Worm (Caenorhabditis elegans) whole organism, L3 larva: ENCODE results near the gene swp-1.
A peak's percentile ranks its signal among the peaks of the same experiment; 100 is the strongest.

Experiments
- R02D3.7 ChIP-seq: fragments of 150-350 bp; optimal IDR thresholded peaks from 2 replicates; lab custom pipeline; 2014; ENCODE audit warnings: missing biosample characterization, missing genetic modification characterization
- ama-1 ChIP-seq: fragments of 150-350 bp; optimal IDR thresholded peaks from 2 replicates; lab custom pipeline; 2018
- ceh-16 ChIP-seq: sonication (generic microtip); optimal IDR thresholded peaks from 2 replicates; lab custom pipeline; 2017; ENCODE audit warnings: missing biosample characterization, missing genetic modification characterization
- ceh-82 ChIP-seq: fragments of 150-350 bp; optimal IDR thresholded peaks from 2 replicates; lab custom pipeline; 2014; ENCODE audit warnings: missing biosample characterization, missing genetic modification characterization
- ceh-9 ChIP-seq: sonication (generic microtip); optimal IDR thresholded peaks from 2 replicates; lab custom pipeline; 2018; ENCODE audit warnings: missing biosample characterization, missing genetic modification characterization
- elt-1 ChIP-seq: fragments of 150-350 bp; optimal IDR thresholded peaks from 2 replicates; lab custom pipeline; 2014; ENCODE audit warnings: missing biosample characterization, missing genetic modification characterization
- elt-2 ChIP-seq: sonication (generic microtip); optimal IDR thresholded peaks from 2 replicates; lab custom pipeline; 2016; ENCODE audit warnings: missing genetic modification reagents, mild to moderate bottlenecking, missing genetic modification characterization, missing compliant biosample characterization
- elt-3 ChIP-seq, 3 experiments: fragments of 150-350 bp in 1 of 3; sonication (generic microtip) in 2 of 3; optimal IDR thresholded peaks; 2 replicates in 2 of 3; 4 replicates in 1 of 3; lab custom pipeline; 2014 to 2017; ENCODE audit warnings: missing biosample characterization in 3 of 3, missing genetic modification characterization in 3 of 3
- eor-1 ChIP-seq, 2 experiments: fragments of 150-350 bp; optimal IDR thresholded peaks; 2 replicates each; lab custom pipeline; 2014 to 2018; ENCODE audit warnings: missing biosample characterization in 2 of 2, missing genetic modification characterization in 2 of 2
- fkh-10 ChIP-seq: sonication (generic microtip); optimal IDR thresholded peaks from 2 replicates; lab custom pipeline; 2017; ENCODE audit warnings: missing biosample characterization, missing genetic modification reagents, missing genetic modification characterization
- fkh-2 ChIP-seq: fragments of 150-350 bp; optimal IDR thresholded peaks from 2 replicates; lab custom pipeline; 2014; ENCODE audit warnings: missing biosample characterization, missing genetic modification reagents, missing genetic modification characterization
- fos-1 ChIP-seq: fragments of 150-350 bp; optimal IDR thresholded peaks from 2 replicates; lab custom pipeline; 2014; ENCODE audit warnings: missing biosample characterization, missing genetic modification characterization
- hmg-11 ChIP-seq: sonication (generic microtip); optimal IDR thresholded peaks from 2 replicates; lab custom pipeline; 2016; ENCODE audit warnings: missing genetic modification characterization, missing compliant biosample characterization
- jun-1 ChIP-seq: fragments of 150-350 bp; optimal IDR thresholded peaks from 2 replicates; lab custom pipeline; 2014; ENCODE audit warnings: missing biosample characterization, missing genetic modification reagents, missing genetic modification characterization
- lin-39 ChIP-seq: fragments of 150-350 bp; optimal IDR thresholded peaks from 2 replicates; lab custom pipeline; 2018; ENCODE audit warnings: missing biosample characterization, missing genetic modification reagents, missing genetic modification characterization
- mdl-1 ChIP-seq: fragments of 150-350 bp; optimal IDR thresholded peaks from 2 replicates; lab custom pipeline; 2014; ENCODE audit warnings: missing biosample characterization, missing genetic modification characterization
- nfya-1 ChIP-seq: sonication (generic microtip); optimal IDR thresholded peaks from 2 replicates; lab custom pipeline; 2017; ENCODE audit warnings: missing genetic modification characterization, mild to moderate bottlenecking, missing compliant biosample characterization, antibody characterized with exemption, moderate library complexity; ENCODE audit not compliant: insufficient read depth
- nhr-11 ChIP-seq: fragments of 150-350 bp; optimal IDR thresholded peaks from 2 replicates; lab custom pipeline; 2014; ENCODE audit warnings: missing biosample characterization, missing genetic modification characterization
- nhr-23 ChIP-seq: fragments of 150-350 bp; optimal IDR thresholded peaks from 2 replicates; lab custom pipeline; 2014; ENCODE audit warnings: missing biosample characterization, missing genetic modification reagents, missing genetic modification characterization
- nhr-237 ChIP-seq: fragments of 150-350 bp; optimal IDR thresholded peaks from 2 replicates; lab custom pipeline; 2014; ENCODE audit warnings: missing biosample characterization, missing genetic modification characterization
- nhr-25 ChIP-seq: sonication (generic microtip); optimal IDR thresholded peaks from 2 replicates; lab custom pipeline; 2017; ENCODE audit warnings: missing biosample characterization, missing genetic modification characterization
- nhr-28 ChIP-seq: fragments of 150-350 bp; optimal IDR thresholded peaks from 2 replicates; lab custom pipeline; 2014; ENCODE audit warnings: missing biosample characterization, missing genetic modification characterization
- nhr-67 ChIP-seq: fragments of 150-350 bp; optimal IDR thresholded peaks from 2 replicates; lab custom pipeline; 2014; ENCODE audit warnings: missing biosample characterization, missing genetic modification characterization
- nhr-76 ChIP-seq: fragments of 150-350 bp; sonication (generic microtip); optimal IDR thresholded peaks from 5 replicates; lab custom pipeline; 2014; ENCODE audit warnings: missing biosample characterization, missing genetic modification characterization
- nhr-77 ChIP-seq: fragments of 150-350 bp; optimal IDR thresholded peaks from 2 replicates; lab custom pipeline; 2014; ENCODE audit warnings: missing biosample characterization, missing genetic modification characterization
- pha-4 ChIP-seq: fragments of 150-350 bp; optimal IDR thresholded peaks from 2 replicates; lab custom pipeline; 2014; ENCODE audit warnings: missing biosample characterization, missing genetic modification reagents, missing genetic modification characterization
- snpc-4 ChIP-seq: fragments of 150-350 bp; optimal IDR thresholded peaks from 2 replicates; lab custom pipeline; 2014; ENCODE audit warnings: missing biosample characterization, missing genetic modification characterization
- tbx-2 ChIP-seq: sonication (generic microtip); optimal IDR thresholded peaks from 2 replicates; lab custom pipeline; 2016; ENCODE audit warnings: mild to moderate bottlenecking, missing genetic modification characterization, missing compliant biosample characterization
- unc-62 ChIP-seq: fragments of 150-350 bp; sonication (generic microtip); optimal IDR thresholded peaks from 4 replicates; lab custom pipeline; 2014; ENCODE audit warnings: missing biosample characterization, missing genetic modification reagents, missing genetic modification characterization
- zag-1 ChIP-seq: fragments of 150-350 bp; optimal IDR thresholded peaks from 2 replicates; lab custom pipeline; 2014; ENCODE audit warnings: missing biosample characterization, missing genetic modification characterization
- ztf-11 ChIP-seq: fragments of 150-350 bp; optimal IDR thresholded peaks from 2 replicates; lab custom pipeline; 2014; ENCODE audit warnings: missing biosample characterization, missing genetic modification characterization
- ztf-4 ChIP-seq: fragments of 150-350 bp; optimal IDR thresholded peaks from 2 replicates; lab custom pipeline; 2014; ENCODE audit warnings: missing biosample characterization, missing genetic modification characterization

The swp-1 gene

DNA sequence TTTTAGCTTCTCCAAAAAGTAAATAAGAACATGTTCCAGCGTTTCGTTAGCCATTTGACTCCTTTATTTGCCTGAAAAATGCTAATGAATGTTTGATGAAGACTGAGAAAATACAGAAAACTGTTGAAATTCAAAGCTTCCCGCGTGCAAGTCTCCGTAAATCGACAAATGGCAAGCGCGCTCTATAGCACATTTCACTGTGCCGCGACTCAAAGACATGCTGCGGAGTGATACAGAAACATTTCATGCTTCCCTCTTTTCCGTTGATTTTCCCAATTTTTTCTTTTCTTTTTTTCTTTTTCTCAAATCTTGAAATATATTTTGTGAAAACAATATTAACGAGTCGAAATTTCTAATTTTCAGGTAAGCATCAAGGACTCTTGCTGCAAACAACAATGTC, 26.4 kb downstream of the swp-1 start, which contains the start of the genes ska-3 and rps-12 (continued):
- TF ChIP-seq fkh-2 (tag; lab: Kevin White, UChicago) (peak; percentile 54), nhr-23 (peak; percentile 100), nhr-76 (tag; lab: Kevin White, UChicago) (peak; percentile 69), eor-1 (tag; optimal IDR thresholded peaks at IDR 0.05; lab: Kevin White, UChicago) (no peak), jun-1 (tag; lab: Kevin White, UChicago) (peak; percentile 98)

DNA sequence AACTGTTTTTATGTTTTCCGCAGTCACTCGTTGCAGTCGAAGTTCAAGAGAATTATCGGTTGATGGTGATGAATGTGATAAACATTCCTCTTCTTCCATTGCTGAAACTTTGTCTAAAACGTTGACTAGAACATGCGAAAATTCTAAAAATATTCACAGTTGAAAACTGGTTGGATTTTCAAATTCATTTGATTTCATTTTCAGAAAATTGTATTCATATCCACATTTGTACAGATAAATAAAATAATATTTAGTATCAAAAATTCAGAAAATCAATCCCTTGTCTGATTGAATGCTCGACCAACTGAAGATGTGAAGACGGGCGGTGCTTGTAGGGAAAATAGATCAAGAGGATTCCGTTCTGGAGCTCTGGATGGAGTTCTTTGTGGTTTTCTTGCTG, 27.5 kb downstream of the swp-1 start, which contains the start of gene F54E7.9:
TSS of gene F54E7.9 (minus strand) at position 101 of the 400 bp plus-strand sequence.
- TF ChIP-seq ceh-9 (tag; lab: Kevin White, UChicago) (no peak), tbx-2 (tag; lab: Kevin White, UChicago) (no peak), nhr-28 (tag; lab: Kevin White, UChicago) (no peak), ztf-11 (no peak), nhr-67 (no peak), R02D3.7 (tag; lab: Kevin White, UChicago) (no peak)

DNA sequence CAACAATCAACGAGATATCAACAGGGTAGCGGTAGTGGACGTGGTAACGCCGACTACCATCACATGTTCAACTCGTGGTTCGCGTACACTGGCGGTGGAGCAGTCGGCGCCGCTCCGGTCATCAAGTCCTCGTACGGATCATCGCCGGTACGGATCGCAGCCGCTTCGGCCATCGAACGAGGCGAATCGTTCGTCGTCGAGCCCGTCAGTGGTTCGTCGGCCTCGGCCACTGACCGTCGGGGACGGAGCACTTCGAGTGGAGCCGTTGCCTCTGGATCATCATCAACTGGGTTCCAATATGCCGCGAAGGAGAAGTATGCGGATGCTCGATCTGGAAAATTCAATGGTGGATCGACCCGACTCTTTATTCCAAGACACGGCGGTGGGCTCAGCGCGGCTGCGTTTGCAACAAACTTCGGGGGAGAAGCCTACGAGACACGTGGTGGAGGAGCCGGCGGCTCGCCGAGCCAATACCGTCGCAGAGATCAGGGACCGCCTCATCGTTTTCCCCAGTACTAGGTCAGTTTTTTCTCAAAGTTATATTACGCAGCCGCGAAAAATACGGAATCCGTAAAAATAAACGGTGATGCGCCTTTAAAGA, 29.8 kb downstream of the swp-1 start:
- TF ChIP-seq nhr-11 (tag; lab: Kevin White, UChicago) (no peak), lin-39 (tag; lab: Kevin White, UChicago) (no peak), elt-2 (no peak), fkh-10 (GFP tag; lab: Kevin White, UChicago) (no peak), mdl-1 (no peak), ztf-11 (no peak), ama-1 (no peak), unc-62 (GFP tag; lab: Kevin White, UChicago) (no peak), nhr-28 (tag; lab: Kevin White, UChicago) (no peak), zag-1 (tag; lab: Kevin White, UChicago) (no peak), nhr-77 (tag; lab: Kevin White, UChicago) (no peak), ceh-82 (no peak), snpc-4 (tag; lab: Kevin White, UChicago) (no peak), elt-1 (tag; lab: Kevin White, UChicago) (no peak), ceh-16 (tag; lab: Kevin White, UChicago) (no peak), nhr-76 (tag; lab: Kevin White, UChicago) (no peak), elt-3 (tag; optimal IDR thresholded peaks at IDR 0.05; lab: Kevin White, UChicago) (no peak), fos-1 (tag; lab: Kevin White, UChicago) (no peak)

DNA sequence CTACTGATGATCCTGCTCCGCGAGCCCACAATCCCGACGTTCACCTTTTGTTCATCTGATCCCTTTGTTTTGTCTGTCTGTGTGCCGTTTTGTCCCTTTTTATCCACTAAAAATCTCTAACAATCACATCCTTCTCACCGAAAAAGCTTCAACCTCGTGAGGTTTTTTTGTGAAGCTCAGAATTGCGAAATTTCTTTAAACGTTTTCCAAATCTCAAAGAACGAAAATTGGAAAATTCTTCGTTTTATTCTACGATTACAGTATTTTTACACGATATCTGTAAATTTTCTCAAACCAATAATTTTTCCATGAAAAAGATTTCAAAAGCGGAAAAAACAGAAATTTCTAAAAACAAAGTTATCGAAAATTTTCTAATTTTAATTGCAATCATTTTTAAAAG, 31.1 kb downstream of the swp-1 start:
- TF ChIP-seq unc-62 (GFP tag; lab: Kevin White, UChicago) (no peak), tbx-2 (tag; lab: Kevin White, UChicago) (no peak), nhr-77 (tag; lab: Kevin White, UChicago) (no peak), ztf-4 (tag; lab: Kevin White, UChicago) (no peak), snpc-4 (tag; lab: Kevin White, UChicago) (no peak), nhr-23 (no peak), fkh-2 (tag; lab: Kevin White, UChicago) (no peak), eor-1 (tag; optimal IDR thresholded peaks at IDR 0.05; lab: Kevin White, UChicago) (no peak), nhr-25 (tag; lab: Kevin White, UChicago) (no peak)
- TF ChIP-seq, all 47 proteins: peak for 0

DNA sequence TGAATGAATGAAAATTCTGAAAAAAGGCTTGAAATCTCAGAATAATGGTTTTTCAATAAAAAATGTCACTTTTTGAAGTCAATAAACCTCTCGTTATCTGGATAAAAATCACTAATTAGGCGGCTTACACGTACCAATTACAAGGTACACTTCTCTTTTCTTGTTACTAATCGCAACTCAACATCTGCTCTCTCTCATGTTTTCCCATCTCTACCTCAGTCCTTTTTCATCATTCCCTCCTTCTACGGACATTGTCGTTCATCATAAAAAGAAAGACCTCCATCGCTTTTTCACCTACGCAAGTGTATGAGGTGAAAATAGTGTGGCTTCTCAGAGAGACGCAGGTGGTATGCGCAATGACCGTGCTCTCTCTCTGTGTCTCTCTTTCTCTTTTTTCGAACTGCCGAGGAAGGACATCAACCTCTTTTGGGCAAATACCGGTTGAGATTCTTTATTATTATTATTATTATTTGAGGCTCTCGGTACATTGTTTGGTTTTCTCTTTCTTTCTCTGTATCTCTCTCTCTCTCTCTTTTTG, 37.3 kb downstream of the swp-1 start:
- peak; percentile 3 for TF ChIP-seq elt-2
- peak; percentile 22 for TF ChIP-seq elt-1 (tag; lab: Kevin White, UChicago)
- TF ChIP-seq pha-4 (tag; lab: Kevin White, UChicago): peak; percentile 37
- TF ChIP-seq nhr-237 (tag; lab: Kevin White, UChicago): no peak
- TF ChIP-seq snpc-4 (tag; lab: Kevin White, UChicago): no peak
- no peak for TF ChIP-seq nhr-77 (tag; lab: Kevin White, UChicago)
- TF ChIP-seq nhr-28 (tag; lab: Kevin White, UChicago): no peak
- peak; percentile 12 for TF ChIP-seq nfya-1 (tag; lab: Kevin White, UChicago)
- TF ChIP-seq nhr-23: no peak
- no peak for TF ChIP-seq ztf-4 (tag; lab: Kevin White, UChicago)
- TF ChIP-seq hmg-11 (tag; lab: Kevin White, UChicago): peak; percentile 19
- TF ChIP-seq nhr-25 (tag; lab: Kevin White, UChicago): peak; percentile 76
- TF ChIP-seq, all 47 proteins: peak for 6
